Worm (Caenorhabditis elegans): Measurements from ENCODE around the gene M03E7.3.

ce11 chrV:5660604-5661209 lies 45.9 kb downstream of the M03E7.3 start, which contains the start of the genes mut-14 and C14C11.2:
- no peak for TF ChIP-seq unc-62 (GFP tag; optimal IDR thresholded peaks at IDR 0.05)
- TF ChIP-seq mab-5 (tag; optimal IDR thresholded peaks at IDR 0.05) = no peak
- TF ChIP-seq ztf-11 (tag; optimal IDR thresholded peaks at IDR 0.05) = no peak

Measured in whole organism, mixed stage, embryonic.